Fruit fly (Drosophila melanogaster) whole organism, wandering third instar larva: ENCODE results near the gene mAChR-C.
A peak's percentile ranks its signal among the peaks of the same experiment; 100 is the strongest.

Source experiments
- Abd-B ChIP-seq: fragments of >200 bp; optimal IDR thresholded peaks from 2 replicates; lab custom pipeline; 2017; ENCODE audit warnings: missing biosample characterization, missing genetic modification characterization
- CG32264 ChIP-seq: fragments of 200-800 bp; sonication (Bioruptor generic); optimal IDR thresholded peaks from 2 replicates; lab custom pipeline; 2016; ENCODE audit warnings: missing biosample characterization, missing genetic modification characterization
- CG9705 ChIP-seq: fragments of 200-800 bp; sonication (Bioruptor generic); optimal IDR thresholded peaks from 2 replicates; lab custom pipeline; 2018; ENCODE audit warnings: missing biosample characterization, mild to moderate bottlenecking, missing genetic modification characterization
- CrebA ChIP-seq: fragments of 200-800 bp; sonication (Bioruptor generic); optimal IDR thresholded peaks from 2 replicates; lab custom pipeline; 2016; ENCODE audit warnings: missing biosample characterization, mild to moderate bottlenecking, missing genetic modification characterization, borderline replicate concordance
- Dfd ChIP-seq: fragments of >200 bp; optimal IDR thresholded peaks from 2 replicates; lab custom pipeline; 2017; ENCODE audit warnings: missing biosample characterization, missing genetic modification characterization
- Dif ChIP-seq: fragments of 200-275, 200-300 bp; sonication (Bioruptor generic); optimal IDR thresholded peaks from 2 replicates; lab custom pipeline; 2018; ENCODE audit warnings: missing biosample characterization, missing genetic modification characterization; ENCODE audit not compliant: partially characterized antibody
- GATAd ChIP-seq: sonication (Bioruptor generic); optimal IDR thresholded peaks from 2 replicates; lab custom pipeline; 2016; ENCODE audit warnings: missing biosample characterization, missing genetic modification characterization
- HLH106 ChIP-seq: fragments of 200-800 bp; optimal IDR thresholded peaks from 3 replicates; lab custom pipeline; 2019; ENCODE audit warnings: missing biosample characterization, mild to moderate bottlenecking, missing genetic modification characterization, moderate library complexity
- Hnf4 ChIP-seq: fragments of 200-800 bp; sonication (Bioruptor generic); optimal IDR thresholded peaks from 2 replicates; lab custom pipeline; 2016; ENCODE audit warnings: missing biosample characterization, mild to moderate bottlenecking, missing genetic modification characterization
- Hr78 ChIP-seq: fragments of >200 bp; optimal IDR thresholded peaks from 2 replicates; lab custom pipeline; 2017; ENCODE audit warnings: missing biosample characterization, missing genetic modification characterization
- Hr83 ChIP-seq: fragments of 200-300 bp; sonication (Bioruptor generic); optimal IDR thresholded peaks from 2 replicates; lab custom pipeline; 2016; ENCODE audit warnings: missing biosample characterization, mild to moderate bottlenecking, missing genetic modification characterization, moderate library complexity; ENCODE audit not compliant: poor library complexity, severe bottlenecking
- Jra ChIP-seq: sonication (Bioruptor generic); optimal IDR thresholded peaks from 2 replicates; lab custom pipeline; 2016; ENCODE audit warnings: missing biosample characterization, missing genetic modification characterization
- Mio ChIP-seq: sonication (Bioruptor generic); optimal IDR thresholded peaks from 2 replicates; lab custom pipeline; 2016; ENCODE audit warnings: missing biosample characterization, missing genetic modification characterization
- Myc ChIP-seq: fragments of >200 bp; optimal IDR thresholded peaks from 2 replicates; lab custom pipeline; 2017
- N ChIP-seq: fragments of >200 bp; optimal IDR thresholded peaks from 2 replicates; lab custom pipeline; 2018; ENCODE audit warnings: missing biosample characterization, missing external identifiers, missing genetic modification characterization
- OdsH ChIP-seq: fragments of 200-800 bp; sonication (Bioruptor generic); optimal IDR thresholded peaks from 2 replicates; lab custom pipeline; 2016; ENCODE audit warnings: missing biosample characterization, mild to moderate bottlenecking, missing genetic modification characterization
- Rel ChIP-seq, 2 experiments: fragments of 200-800 bp; sonication (Bioruptor generic) in 1 of 2; optimal IDR thresholded peaks; 2 replicates in 1 of 2; 3 replicates in 1 of 2; lab custom pipeline; 2016 to 2019; ENCODE audit warnings: mild to moderate bottlenecking in 2 of 2, missing biosample characterization in 2 of 2, missing genetic modification characterization in 2 of 2, moderate library complexity in 1 of 2
- Sp1 ChIP-seq: fragments of 200-800 bp; sonication (Bioruptor generic); optimal IDR thresholded peaks from 3 replicates; lab custom pipeline; 2019; ENCODE audit warnings: missing biosample characterization, mild to moderate bottlenecking, missing genetic modification characterization, moderate library complexity
- Vsx2 ChIP-seq: fragments of 200-300, 225-300 bp; sonication (Bioruptor generic); optimal IDR thresholded peaks from 2 replicates; lab custom pipeline; 2018; ENCODE audit warnings: missing biosample characterization, missing genetic modification characterization; ENCODE audit not compliant: partially characterized antibody
- br ChIP-seq: fragments of 200-800 bp; sonication (Bioruptor generic); optimal IDR thresholded peaks from 2 replicates; lab custom pipeline; 2016; ENCODE audit warnings: missing biosample characterization, missing genetic modification characterization
- brk ChIP-seq: fragments of 200-800 bp; sonication (Bioruptor generic); optimal IDR thresholded peaks from 2 replicates; lab custom pipeline; 2016; ENCODE audit warnings: missing biosample characterization, mild to moderate bottlenecking, missing genetic modification characterization
- dl ChIP-seq, 2 experiments: fragments of 175-275, 200-275 bp in 1 of 2; fragments of 200-275 bp in 1 of 2; sonication (Bioruptor generic); optimal IDR thresholded peaks; lab custom pipeline; 2018; ENCODE audit warnings: mild to moderate bottlenecking in 2 of 2, missing biosample characterization in 2 of 2, missing genetic modification characterization in 2 of 2, moderate library complexity in 2 of 2; ENCODE audit not compliant: partially characterized antibody in 2 of 2, insufficient read depth in 1 of 2
- dmrt93B ChIP-seq: fragments of 200-800 bp; sonication (Bioruptor generic); optimal IDR thresholded peaks from 2 replicates; lab custom pipeline; 2018; ENCODE audit warnings: missing biosample characterization, mild to moderate bottlenecking, missing genetic modification characterization
- dsf ChIP-seq: sonication (Bioruptor generic); optimal IDR thresholded peaks from 2 replicates; lab custom pipeline; 2016; ENCODE audit warnings: missing biosample characterization, missing genetic modification characterization, borderline replicate concordance
- ey ChIP-seq: fragments of 200-800 bp; sonication (Bioruptor generic); optimal IDR thresholded peaks from 2 replicates; lab custom pipeline; 2016; ENCODE audit warnings: missing biosample characterization, missing genetic modification characterization
- foxo ChIP-seq, 2 experiments: fragments of 200-800 bp; sonication (Bioruptor generic); optimal IDR thresholded peaks; 2 replicates in 1 of 2; 3 replicates in 1 of 2; lab custom pipeline; 2016 to 2017; ENCODE audit warnings: missing biosample characterization in 2 of 2, missing genetic modification characterization in 2 of 2
- fru ChIP-seq: fragments of 200-800 bp; sonication (Bioruptor generic); optimal IDR thresholded peaks from 3 replicates; lab custom pipeline; 2016; ENCODE audit warnings: missing biosample characterization, mild to moderate bottlenecking, missing genetic modification characterization
- h ChIP-seq: fragments of 200-800 bp; sonication (Bioruptor generic); optimal IDR thresholded peaks from 3 replicates; lab custom pipeline; 2016; ENCODE audit warnings: missing biosample characterization, mild to moderate bottlenecking, missing genetic modification characterization
- jim ChIP-seq: fragments of 175-275, 200-325 bp; sonication (Bioruptor generic); optimal IDR thresholded peaks from 2 replicates; lab custom pipeline; 2016; ENCODE audit warnings: missing biosample characterization, mild to moderate bottlenecking, missing genetic modification characterization
- lola ChIP-seq: fragments of >200 bp; optimal IDR thresholded peaks from 2 replicates; lab custom pipeline; 2017; ENCODE audit warnings: missing biosample characterization, missing genetic modification characterization
- pan ChIP-seq: fragments of >200 bp; optimal IDR thresholded peaks from 2 replicates; lab custom pipeline; 2017
- psq ChIP-seq: fragments of 200-800 bp; sonication (Bioruptor generic); optimal IDR thresholded peaks from 3 replicates; lab custom pipeline; 2017; ENCODE audit warnings: missing biosample characterization, mild to moderate bottlenecking, missing genetic modification characterization, moderate library complexity
- rgr ChIP-seq: fragments of 200-800 bp; sonication (Bioruptor generic); optimal IDR thresholded peaks from 3 replicates; lab custom pipeline; 2016; ENCODE audit warnings: missing biosample characterization, mild to moderate bottlenecking, missing genetic modification characterization
- sage ChIP-seq: fragments of 200-800 bp; sonication (Bioruptor generic); optimal IDR thresholded peaks from 2 replicates; lab custom pipeline; 2016; ENCODE audit warnings: missing biosample characterization, mild to moderate bottlenecking, missing genetic modification characterization
- sv ChIP-seq: fragments of 200-800 bp; sonication (Bioruptor generic); optimal IDR thresholded peaks from 3 replicates; lab custom pipeline; 2016; ENCODE audit warnings: missing biosample characterization, missing genetic modification characterization
- tai ChIP-seq: sonication (Bioruptor generic); optimal IDR thresholded peaks from 2 replicates; lab custom pipeline; 2016; ENCODE audit warnings: missing biosample characterization, missing genetic modification characterization
- usp ChIP-seq: fragments of >200 bp; optimal IDR thresholded peaks from 2 replicates; lab custom pipeline; 2017; ENCODE audit warnings: missing biosample characterization, missing genetic modification characterization
- woc ChIP-seq: sonication (Bioruptor generic); optimal IDR thresholded peaks from 2 replicates; lab custom pipeline; 2016; ENCODE audit warnings: missing biosample characterization, mild to moderate bottlenecking, missing genetic modification characterization

Gene mAChR-C

DNA sequence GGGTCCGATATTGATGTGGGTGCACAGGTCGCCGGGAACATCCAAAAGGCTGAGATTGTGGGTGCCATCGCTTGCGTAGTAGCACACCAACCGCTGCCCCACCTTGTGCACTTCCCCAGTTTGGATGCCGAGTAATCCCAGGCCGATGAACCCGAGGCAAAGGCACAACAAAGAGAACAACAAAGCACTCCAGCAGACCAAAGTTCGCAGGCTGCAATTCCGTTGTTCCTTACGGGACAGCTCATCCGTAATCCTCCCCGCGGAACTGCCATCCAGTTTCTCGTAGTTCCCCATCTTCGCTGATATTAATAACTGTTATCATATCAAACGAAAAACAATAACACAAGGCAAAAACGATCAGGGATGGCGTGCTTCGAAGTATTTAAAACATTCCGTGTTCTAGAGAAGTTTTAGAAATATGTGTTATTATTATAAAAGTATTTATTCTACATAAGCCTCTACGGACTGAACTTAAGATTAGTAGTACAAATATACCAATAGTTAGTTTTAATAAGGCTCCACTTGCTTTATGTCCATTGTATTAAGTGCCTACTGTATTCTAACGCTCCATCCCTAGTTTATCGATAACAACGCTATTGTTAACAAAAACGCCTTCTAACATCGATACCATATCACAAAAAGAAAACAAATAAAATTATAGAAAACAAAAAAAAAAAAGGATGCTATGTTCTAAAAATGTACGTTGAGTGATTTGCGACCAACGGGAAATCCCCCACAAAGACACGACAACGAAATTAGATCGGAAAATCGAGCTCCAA, 16.9 kb upstream of the mAChR-C start, which contains the start of the genes Cht11 and CG4558:
Gene Cht11, minus strand, starts transcription at position 340 of the 779 bp plus-strand sequence.
Gene CG4558, plus strand, starts transcription at position 593 of the 779 bp plus-strand sequence.
- no peak for TF ChIP-seq usp (GFP tag; lab: Kevin White, UChicago)
- TF ChIP-seq CG32264 (GFP tag; lab: Kevin White, UChicago): no peak
- peak; percentile 90 for TF ChIP-seq HLH106 (tag; lab: Kevin White, UChicago)
- TF ChIP-seq pan (lab: Kevin White, UChicago): no peak
- no peak for TF ChIP-seq brk (GFP tag; lab: Kevin White, UChicago)
- TF ChIP-seq CrebA (GFP tag; lab: Kevin White, UChicago): no peak
- no peak for TF ChIP-seq Abd-B (GFP tag; lab: Kevin White, UChicago)
- TF ChIP-seq Jra (GFP tag; lab: Kevin White, UChicago): peak; percentile 77
- peak; percentile 76 for TF ChIP-seq sv (GFP tag; lab: Kevin White, UChicago)
- TF ChIP-seq dmrt93B (GFP tag; lab: Kevin White, UChicago): peak; percentile 62
- TF ChIP-seq OdsH (GFP tag; lab: Kevin White, UChicago): peak; percentile 84
- TF ChIP-seq Hr83 (GFP tag; lab: Kevin White, UChicago): peak; percentile 6
- TF ChIP-seq rgr (GFP tag; lab: Kevin White, UChicago): peak; percentile 87
- peak; percentile 88 for TF ChIP-seq Sp1
- no peak for TF ChIP-seq tai (GFP tag; lab: Kevin White, UChicago)
- peak; percentile 84 for TF ChIP-seq woc (GFP tag; lab: Kevin White, UChicago)
- no peak for TF ChIP-seq Dif (GFP tag; lab: Kevin White, UChicago)
- no peak for TF ChIP-seq Myc (lab: Kevin White, UChicago)
- TF ChIP-seq CG9705 (GFP tag; lab: Kevin White, UChicago): peak; percentile 80
- peak in 1 of 2 experiments; percentile 91 for TF ChIP-seq foxo (GFP tag; optimal IDR thresholded peaks at IDR 0.05; lab: Kevin White, UChicago)
- TF ChIP-seq Vsx2 (GFP tag; lab: Kevin White, UChicago): no peak
- peak; percentile 55 for TF ChIP-seq sage
- TF ChIP-seq GATAd (GFP tag; lab: Kevin White, UChicago): no peak
- TF ChIP-seq fru (GFP tag; lab: Kevin White, UChicago): peak; percentile 89
- TF ChIP-seq Rel (GFP tag; optimal IDR thresholded peaks at IDR 0.05; lab: Kevin White, UChicago): no peak
- peak; percentile 95 for TF ChIP-seq Rel (tag; optimal IDR thresholded peaks at IDR 0.05; lab: Kevin White, UChicago)
- TF ChIP-seq ey: peak; percentile 81
- no peak for TF ChIP-seq Mio (GFP tag; lab: Kevin White, UChicago)
- TF ChIP-seq jim (GFP tag; lab: Kevin White, UChicago): no peak
- no peak for TF ChIP-seq Hr78 (GFP tag; lab: Kevin White, UChicago)
- peak; percentile 79 for TF ChIP-seq br (GFP tag; lab: Kevin White, UChicago)
- TF ChIP-seq psq (GFP tag; lab: Kevin White, UChicago): peak; percentile 90
- TF ChIP-seq h (GFP tag; lab: Kevin White, UChicago): peak; percentile 87
- no peak for TF ChIP-seq dl (GFP tag; optimal IDR thresholded peaks at IDR 0.05; lab: Kevin White, UChicago; ENCODE audit: insufficient read depth in 1 of 2, partially characterized antibody in 2 of 2)
- no peak for TF ChIP-seq N
- TF ChIP-seq lola (GFP tag; lab: Kevin White, UChicago): no peak
- peak; percentile 49 for TF ChIP-seq dsf (GFP tag; lab: Kevin White, UChicago)
- peak; percentile 87 for TF ChIP-seq Hnf4 (GFP tag; lab: Kevin White, UChicago)
- TF ChIP-seq Dfd: no peak
